Fruit fly (Drosophila melanogaster): Measurements from ENCODE around the gene Grl36b.

DNA sequence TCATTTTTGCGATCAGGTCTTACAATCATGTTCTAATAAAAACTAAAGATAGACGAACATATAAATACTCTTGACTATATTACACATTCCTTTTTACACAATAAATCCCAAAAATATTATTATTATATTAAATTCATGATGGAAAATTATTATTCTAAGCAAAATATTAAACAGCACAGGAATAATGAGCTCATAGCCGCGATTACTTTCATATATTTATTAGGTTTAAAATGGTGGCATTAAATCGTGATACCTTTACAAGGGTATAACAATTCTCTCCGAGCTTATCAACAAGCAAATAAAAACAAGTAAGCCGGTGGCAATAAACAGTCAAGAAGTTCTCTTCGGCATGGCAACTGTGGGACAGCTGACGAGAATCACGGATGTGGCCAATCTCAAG, 27.5 kb upstream of the Grl36b start, which contains the start of gene CG17681:
- TF ChIP-seq D1 (tag; optimal IDR thresholded peaks at IDR 0.05) (no peak), rn (GFP tag; IDR thresholded peaks at IDR 0.05) (no peak), fd96Ca (GFP tag; IDR thresholded peaks at IDR 0.05) (no peak), CG13204 (GFP tag; optimal IDR thresholded peaks at IDR 0.05) (no peak), Pif1B (GFP tag; optimal IDR thresholded peaks at IDR 0.05) (no peak), Pif1A (GFP tag; optimal IDR thresholded peaks at IDR 0.05) (no peak)

All from whole organism, pupa.